Fruit fly (Drosophila melanogaster): ENCODE results near the gene CG18585.

The CG18585 gene

DNA sequence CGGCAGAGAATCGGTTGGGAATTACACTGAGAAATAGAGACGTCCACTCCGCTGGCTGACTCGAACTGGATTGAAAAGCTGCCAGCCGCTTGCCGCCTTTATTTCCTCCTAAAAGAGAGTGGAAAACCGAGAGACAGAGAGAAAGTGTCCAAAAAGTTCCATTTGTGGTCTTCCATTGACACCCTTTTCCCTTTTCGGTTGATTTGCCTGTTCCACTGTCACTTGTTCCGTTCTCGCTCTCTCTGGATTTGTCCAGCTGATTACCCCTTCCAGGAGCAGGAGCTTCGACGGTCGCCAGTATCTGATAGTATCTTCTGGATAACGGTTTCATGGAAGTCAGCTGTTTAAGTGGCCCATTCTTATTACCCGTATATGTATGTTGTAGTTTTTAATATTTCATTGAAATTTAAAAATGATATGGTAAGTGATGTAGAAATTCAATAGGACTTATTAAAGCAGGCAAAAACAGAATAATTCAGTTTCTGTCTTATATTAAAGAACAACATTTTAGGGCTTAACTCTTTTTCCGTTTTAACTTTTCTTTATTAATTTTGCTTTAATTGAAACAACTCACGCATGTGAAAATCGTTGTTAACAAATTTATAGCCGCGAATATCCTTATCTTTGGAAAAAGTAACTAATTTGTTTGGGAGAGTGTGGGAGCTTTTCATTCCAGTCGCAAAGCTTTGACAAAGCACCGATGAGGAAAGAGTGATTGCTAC, 15.7 kb downstream of the CG18585 start, which contains the start of gene Slob (continued):
- TF ChIP-seq BtbVII (GFP tag; optimal IDR thresholded peaks at IDR 0.05) (peak; percentile 6), tgo (GFP tag; IDR thresholded peaks at IDR 0.05) (no peak), Atf6 (GFP tag; IDR thresholded peaks at IDR 0.05) (peak; percentile 19; the same call in 1 of the 2 replicates), Hr51 (GFP tag; optimal IDR thresholded peaks at IDR 0.05) (peak in 1 of 2 experiments; percentile 1), CG7839 (tag; optimal IDR thresholded peaks at IDR 0.05) (peak; percentile 28), pfk (GFP tag; optimal IDR thresholded peaks at IDR 0.05) (peak; percentile 87), CG5953 (GFP tag; IDR thresholded peaks at IDR 0.05) (no peak), CG3995 (GFP tag; optimal IDR thresholded peaks at IDR 0.05) (peak; percentile 34), crp (GFP tag; optimal IDR thresholded peaks at IDR 0.05) (peak in 1 of 2 experiments; percentile 51), CG6689 (GFP tag; IDR thresholded peaks at IDR 0.05) (no peak), Fer1 (GFP tag; optimal IDR thresholded peaks at IDR 0.05) (peak; percentile 20), CG9727 (GFP tag; optimal IDR thresholded peaks at IDR 0.05) (peak; percentile 16)

DNA sequence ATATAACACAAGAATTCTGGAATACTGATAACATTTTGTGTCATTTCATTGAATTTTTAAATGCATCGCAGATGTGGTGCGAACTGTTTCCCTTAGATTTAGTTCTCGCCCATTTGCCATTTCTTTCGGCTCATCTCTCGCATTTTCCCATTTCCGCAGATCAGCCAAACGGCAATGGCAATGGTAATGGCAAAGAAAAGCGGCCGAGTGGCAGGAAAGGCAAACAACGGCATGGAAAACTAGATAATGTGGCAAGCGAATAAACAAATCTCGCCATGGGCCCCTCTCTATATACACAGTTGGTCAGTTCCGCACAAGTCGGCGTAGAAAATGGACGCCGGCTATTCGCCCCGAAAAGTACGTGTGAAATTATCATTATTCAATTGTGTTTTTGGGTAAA, 25.1 kb downstream of the CG18585 start, which contains the start of gene Myo28B1:
Gene Myo28B1, plus strand, starts transcription at position 301 of the 400 bp plus-strand sequence.
- TF ChIP-seq CG4424 (GFP tag; optimal IDR thresholded peaks at IDR 0.05) = no peak
- no peak for TF ChIP-seq slou (GFP tag; optimal IDR thresholded peaks at IDR 0.05)
- TF ChIP-seq Trl (optimal IDR thresholded peaks at IDR 0.05) = no peak
- no peak for TF ChIP-seq Trl (GFP tag; optimal IDR thresholded peaks at IDR 0.05)
- TF ChIP-seq CG4707 (GFP tag; optimal IDR thresholded peaks at IDR 0.05) = no peak
- TF ChIP-seq CG10462 (GFP tag; optimal IDR thresholded peaks at IDR 0.05) = no peak
- TF ChIP-seq lola (GFP tag; optimal IDR thresholded peaks at IDR 0.05) = no peak
- no peak for TF ChIP-seq Ptx1 (GFP tag; IDR thresholded peaks at IDR 0.05)
- TF ChIP-seq TFAM (GFP tag; optimal IDR thresholded peaks at IDR 0.05) = no peak
- no peak for TF ChIP-seq Meics (GFP tag; optimal IDR thresholded peaks at IDR 0.05)
- TF ChIP-seq dmrt11E (tag; optimal IDR thresholded peaks at IDR 0.05) = no peak
- no peak for TF ChIP-seq CG3995 (GFP tag; optimal IDR thresholded peaks at IDR 0.05)
- TF ChIP-seq CG31388 (GFP tag; optimal IDR thresholded peaks at IDR 0.05) = no peak
- TF ChIP-seq Nf-YA (GFP tag; IDR thresholded peaks at IDR 0.05) = no peak
- no peak for TF ChIP-seq zfh1 (GFP tag; IDR thresholded peaks at IDR 0.05)
- no peak for TF ChIP-seq CG7556 (GFP tag; optimal IDR thresholded peaks at IDR 0.05)
- TF ChIP-seq CG1024 (GFP tag; IDR thresholded peaks at IDR 0.05) = no peak
- TF ChIP-seq Hey (tag; optimal IDR thresholded peaks at IDR 0.05) = no peak
- no peak for TF ChIP-seq ase (GFP tag; IDR thresholded peaks at IDR 0.05)
- no peak for TF ChIP-seq inv (GFP tag; IDR thresholded peaks at IDR 0.05; ENCODE audit: partially characterized antibody)

DNA sequence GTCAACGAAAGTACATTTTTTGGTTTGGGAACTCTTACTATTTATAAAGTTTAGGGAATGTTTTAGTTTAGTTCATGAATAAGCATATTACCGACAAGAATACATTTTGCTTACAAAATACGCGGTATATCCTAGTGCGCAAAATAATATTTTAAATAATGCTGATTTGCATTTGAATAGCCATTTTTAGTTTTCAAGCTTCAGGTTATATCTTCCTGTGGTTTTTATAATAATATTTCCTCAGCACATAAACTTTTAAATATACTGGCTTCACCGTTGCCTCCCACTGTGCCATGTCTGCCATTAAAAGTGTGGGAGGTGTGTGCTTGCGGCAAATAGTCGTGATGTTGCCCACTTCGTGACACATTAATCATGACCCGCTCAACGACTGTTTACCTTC, 30.8 kb downstream of the CG18585 start:
- no peak for TF ChIP-seq Mrtf (GFP tag; IDR thresholded peaks at IDR 0.05)
- no peak for TF ChIP-seq CG10431 (GFP tag; optimal IDR thresholded peaks at IDR 0.05)
- TF ChIP-seq Meics (GFP tag; optimal IDR thresholded peaks at IDR 0.05) = peak; percentile 15
- no peak for TF ChIP-seq CG7987 (GFP tag; optimal IDR thresholded peaks at IDR 0.05)
- no peak for TF ChIP-seq E2f2 (GFP tag; IDR thresholded peaks at IDR 0.05)
- TF ChIP-seq lmd (GFP tag; IDR thresholded peaks at IDR 0.05) = 0 out of 2 replicates have a peak, but pooled peaks have one; percentile 20
- peak in 1 of 2 experiments; percentile 28 for TF ChIP-seq eve (GFP tag; optimal IDR thresholded peaks at IDR 0.05)
- TF ChIP-seq CG18619 (GFP tag; optimal IDR thresholded peaks at IDR 0.05) = peak; percentile 6
- TF ChIP-seq CG15269 (tag; optimal IDR thresholded peaks at IDR 0.05) = peak; percentile 25
- TF ChIP-seq Xbp1 (GFP tag; optimal IDR thresholded peaks at IDR 0.05) = peak; percentile 18
- no peak for TF ChIP-seq CG1529 (GFP tag; optimal IDR thresholded peaks at IDR 0.05)
- peak; percentile 33; the same call in 1 of the 3 replicates for TF ChIP-seq row (GFP tag; IDR thresholded peaks at IDR 0.05)
- peak; percentile 43 for TF ChIP-seq CG2120 (GFP tag; optimal IDR thresholded peaks at IDR 0.05)
- TF ChIP-seq Ets65A (GFP tag) = peak; percentile 58
- TF ChIP-seq phol (tag; optimal IDR thresholded peaks at IDR 0.05) = peak; percentile 43
- peak; percentile 26; the same call in 1 of the 2 replicates for TF ChIP-seq Gsc (GFP tag; IDR thresholded peaks at IDR 0.05)
- TF ChIP-seq Ptx1 (GFP tag; IDR thresholded peaks at IDR 0.05) = 0 out of 2 replicates have a peak, but pooled peaks have one; percentile 14
- TF ChIP-seq seq (GFP tag; IDR thresholded peaks at IDR 0.05) = no peak
- TF ChIP-seq CG18599 (GFP tag; optimal IDR thresholded peaks at IDR 0.05) = peak; percentile 15

Measured in whole organism, embryonic.